Worm (Caenorhabditis elegans) whole organism, L3 larva: ENCODE data around the gene K10D6.4.

Experiments
- R02D3.7 ChIP-seq: fragments of 150-350 bp; optimal IDR thresholded peaks from 2 replicates; lab custom pipeline; 2014; ENCODE audit warnings: missing biosample characterization, missing genetic modification characterization
- ceh-9 ChIP-seq: sonication (generic microtip); optimal IDR thresholded peaks from 2 replicates; lab custom pipeline; 2018; ENCODE audit warnings: missing biosample characterization, missing genetic modification characterization
- elt-1 ChIP-seq: fragments of 150-350 bp; optimal IDR thresholded peaks from 2 replicates; lab custom pipeline; 2014; ENCODE audit warnings: missing biosample characterization, missing genetic modification characterization
- elt-3 ChIP-seq, 3 experiments: fragments of 150-350 bp in 1 of 3; sonication (generic microtip) in 2 of 3; optimal IDR thresholded peaks; 2 replicates in 2 of 3; 4 replicates in 1 of 3; lab custom pipeline; 2014 to 2017; ENCODE audit warnings: missing biosample characterization in 3 of 3, missing genetic modification characterization in 3 of 3
- mml-1 ChIP-seq: fragments of 150-350 bp; sonication (generic microtip); optimal IDR thresholded peaks from 3 replicates; lab custom pipeline; 2014; ENCODE audit warnings: missing biosample characterization, missing genetic modification characterization
- nhr-12 ChIP-seq: fragments of 150-350 bp; optimal IDR thresholded peaks from 2 replicates; lab custom pipeline; 2014; ENCODE audit warnings: missing biosample characterization, missing genetic modification characterization
- nhr-28 ChIP-seq: fragments of 150-350 bp; optimal IDR thresholded peaks from 2 replicates; lab custom pipeline; 2014; ENCODE audit warnings: missing biosample characterization, missing genetic modification characterization
- nhr-77 ChIP-seq: fragments of 150-350 bp; optimal IDR thresholded peaks from 2 replicates; lab custom pipeline; 2014; ENCODE audit warnings: missing biosample characterization, missing genetic modification characterization
- unc-62 ChIP-seq: fragments of 150-350 bp; sonication (generic microtip); optimal IDR thresholded peaks from 4 replicates; lab custom pipeline; 2014; ENCODE audit warnings: missing biosample characterization, missing genetic modification reagents, missing genetic modification characterization
- ztf-4 ChIP-seq: fragments of 150-350 bp; optimal IDR thresholded peaks from 2 replicates; lab custom pipeline; 2014; ENCODE audit warnings: missing biosample characterization, missing genetic modification characterization

ce11 chrV:11182925-11183324 lies 18.8 kb upstream of the K10D6.4 start, which contains the start of gene cnc-10:
- TF ChIP-seq mml-1 (no peak), nhr-77 (no peak), R02D3.7 (tag; lab: Kevin White, UChicago) (no peak), ztf-4 (tag; lab: Kevin White, UChicago) (no peak), nhr-12 (tag; lab: Kevin White, UChicago) (no peak), ceh-9 (tag; lab: Kevin White, UChicago) (no peak), unc-62 (GFP tag; lab: Kevin White, UChicago) (no peak), elt-1 (tag; lab: Kevin White, UChicago) (no peak), elt-3 (tag; optimal IDR thresholded peaks at IDR 0.05; lab: Kevin White, UChicago) (no peak), nhr-28 (tag; lab: Kevin White, UChicago) (no peak)
